Worm (Caenorhabditis elegans) whole organism, young adult: ENCODE measurements around the gene rev-3.

Source experiments
- C17E4.6 ChIP-seq: fragments of 200-800 bp; sonication (Bioruptor generic); IDR thresholded peaks from 2 replicates; pipeline ENCODE4 v1.3.6; 2022; ENCODE audit warnings: missing genetic modification reagents, missing genetic modification characterization, missing compliant biosample characterization
- F22D6.2 ChIP-seq: sonication (generic microtip); optimal IDR thresholded peaks from 2 replicates; lab custom pipeline; 2016; ENCODE audit warnings: mild to moderate bottlenecking, missing genetic modification characterization, missing compliant biosample characterization
- F49E8.2 ChIP-seq: sonication (generic microtip); optimal IDR thresholded peaks from 3 replicates; lab custom pipeline; 2017; ENCODE audit warnings: missing genetic modification characterization, mild to moderate bottlenecking, missing compliant biosample characterization, antibody characterized with exemption, moderate library complexity; ENCODE audit not compliant: insufficient read depth
- F57C9.4 ChIP-seq: sonication (generic microtip); optimal IDR thresholded peaks from 2 replicates; lab custom pipeline; 2017; ENCODE audit warnings: mild to moderate bottlenecking, missing genetic modification characterization, missing compliant biosample characterization
- K12H6.12 ChIP-seq: fragments of 200-800 bp; sonication (Bioruptor generic); optimal IDR thresholded peaks from 2 replicates; lab custom pipeline; 2018; ENCODE audit warnings: mild to moderate bottlenecking, missing genetic modification characterization, missing compliant biosample characterization
- akir-1 ChIP-seq: fragments of 200-800 bp; sonication (Bioruptor generic); optimal IDR thresholded peaks from 2 replicates; lab custom pipeline; 2018; ENCODE audit warnings: mild to moderate bottlenecking, missing genetic modification characterization, moderate library complexity, missing compliant biosample characterization
- ama-1 ChIP-seq, 3 experiments: fragments of 150-350 bp in 1 of 3; sonication (generic microtip) in 2 of 3; optimal IDR thresholded peaks; 2 replicates each; lab custom pipeline; 2014 to 2018; ENCODE audit warnings: missing biosample characterization in 2 of 3, missing genetic modification characterization in 2 of 3, missing genetic modification reagents in 2 of 3
- aptf-2 ChIP-seq: fragments of 200-800 bp; sonication (Bioruptor generic); conservative IDR thresholded peaks from 2 replicates; pipeline ENCODE4 v1.3.6; 2022; ENCODE audit warnings: missing genetic modification reagents, missing genetic modification characterization, missing compliant biosample characterization
- attf-6 ChIP-seq: fragments of 200-800 bp; sonication (Bioruptor generic); IDR thresholded peaks from 2 replicates; pipeline ENCODE4 v1.3.6; 2022; ENCODE audit warnings: missing genetic modification reagents, missing genetic modification characterization, missing compliant biosample characterization
- bed-2 ChIP-seq: fragments of 200-800 bp; sonication (Bioruptor generic); IDR thresholded peaks from 2 replicates; pipeline ENCODE4 v1.3.6; 2022; ENCODE audit warnings: missing genetic modification reagents, missing genetic modification characterization, missing compliant biosample characterization
- cebp-2 ChIP-seq: fragments of 200-800 bp; sonication (Bioruptor generic); IDR thresholded peaks from 2 replicates; pipeline ENCODE4 v1.3.6; 2022; ENCODE audit warnings: missing genetic modification characterization, missing compliant biosample characterization
- ceh-100 ChIP-seq: fragments of 200-800 bp; sonication (Bioruptor generic); IDR thresholded peaks from 2 replicates; pipeline ENCODE4 v1.3.6; 2022; ENCODE audit warnings: missing genetic modification reagents, missing genetic modification characterization, missing compliant biosample characterization
- ceh-27 ChIP-seq: fragments of 200-800 bp; sonication (Bioruptor generic); optimal IDR thresholded peaks from 2 replicates; lab custom pipeline; 2018; ENCODE audit warnings: mild to moderate bottlenecking, missing genetic modification characterization, moderate library complexity, missing compliant biosample characterization
- ceh-40 ChIP-seq: fragments of 200-800 bp; sonication (Bioruptor generic); IDR thresholded peaks from 2 replicates; pipeline ENCODE4 v1.3.6; 2022; ENCODE audit warnings: missing genetic modification characterization, missing compliant biosample characterization
- chd-7 ChIP-seq: sonication (generic microtip); optimal IDR thresholded peaks from 2 replicates; lab custom pipeline; 2016; ENCODE audit warnings: mild to moderate bottlenecking, missing genetic modification characterization, moderate library complexity, missing compliant biosample characterization
- die-1 ChIP-seq: sonication (generic microtip); optimal IDR thresholded peaks from 2 replicates; lab custom pipeline; 2016; ENCODE audit warnings: missing genotype, mild to moderate bottlenecking, missing genetic modification characterization, missing compliant biosample characterization
- ekl-4 ChIP-seq: fragments of 200-800 bp; sonication (Bioruptor generic); IDR thresholded peaks from 2 replicates; pipeline ENCODE4 v1.3.6; 2022; ENCODE audit warnings: missing genetic modification reagents, missing genetic modification characterization, missing compliant biosample characterization
- hmg-1.2 ChIP-seq: fragments of 200-800 bp; sonication (Bioruptor generic); IDR thresholded peaks from 2 replicates; pipeline ENCODE4 v1.3.6; 2022; ENCODE audit warnings: missing genetic modification reagents, missing genetic modification characterization, missing compliant biosample characterization
- hrde-1 ChIP-seq: sonication (generic microtip); optimal IDR thresholded peaks from 2 replicates; lab custom pipeline; 2016; ENCODE audit warnings: missing genetic modification characterization, mild to moderate bottlenecking, missing compliant biosample characterization, moderate library complexity, missing genotype, missing genetic modification reagents, borderline replicate concordance
- lin-26 ChIP-seq: fragments of 200-800 bp; sonication (Bioruptor generic); IDR thresholded peaks from 2 replicates; pipeline ENCODE4 v1.3.6; 2022; ENCODE audit warnings: missing genetic modification reagents, missing genetic modification characterization, missing compliant biosample characterization
- lin-40 ChIP-seq: sonication (generic microtip); optimal IDR thresholded peaks from 2 replicates; lab custom pipeline; 2016; ENCODE audit warnings: missing genetic modification characterization, mild to moderate bottlenecking, missing compliant biosample characterization, missing genotype, missing genetic modification reagents
- mcd-1 ChIP-seq: fragments of 200-800 bp; sonication (Bioruptor generic); IDR thresholded peaks from 2 replicates; pipeline ENCODE4 v1.3.6; 2022; ENCODE audit warnings: missing genetic modification reagents, missing genetic modification characterization, missing compliant biosample characterization
- nfyb-1 ChIP-seq: fragments of 200-800 bp; sonication (Bioruptor generic); IDR thresholded peaks from 2 replicates; pipeline ENCODE4 v1.3.6; 2022; ENCODE audit warnings: missing genetic modification reagents, missing genetic modification characterization, missing compliant biosample characterization
- nhr-120 ChIP-seq: fragments of 200-800 bp; sonication (Bioruptor generic); IDR thresholded peaks from 2 replicates; pipeline ENCODE4 v1.3.6; 2022; ENCODE audit warnings: missing genetic modification characterization, missing compliant biosample characterization
- nhr-90 ChIP-seq: sonication (generic microtip); optimal IDR thresholded peaks from 2 replicates; lab custom pipeline; 2016; ENCODE audit warnings: missing genotype, mild to moderate bottlenecking, missing genetic modification characterization, missing compliant biosample characterization
- snpc-1.3 ChIP-seq: sonication (generic microtip); optimal IDR thresholded peaks from 2 replicates; lab custom pipeline; 2017; ENCODE audit warnings: missing genetic modification characterization, mild to moderate bottlenecking, missing compliant biosample characterization, antibody characterized with exemption, moderate library complexity, missing genotype, missing genetic modification reagents; ENCODE audit not compliant: insufficient read depth
- snpc-4 ChIP-seq, 5 experiments: fragments of 150-350 bp in 1 of 5; sonication (generic microtip) in 4 of 5; optimal IDR thresholded peaks; 2 replicates each; lab custom pipeline; 2014 to 2018; ENCODE audit warnings: missing genetic modification characterization in 5 of 5, missing biosample characterization in 3 of 5, antibody characterized with exemption in 2 of 5, mild to moderate bottlenecking in 2 of 5, missing compliant biosample characterization in 2 of 5, missing genotype in 2 of 5, moderate library complexity in 2 of 5, missing genetic modification reagents in 1 of 5
- tbx-9 ChIP-seq: sonication (generic microtip); optimal IDR thresholded peaks from 2 replicates; lab custom pipeline; 2016; ENCODE audit warnings: borderline replicate concordance, missing genetic modification characterization, inconsistent platforms, missing compliant biosample characterization
- zfh-2 ChIP-seq: fragments of 200-800 bp; sonication (Bioruptor generic); conservative IDR thresholded peaks from 2 replicates; pipeline ENCODE4 v1.3.6; 2022; ENCODE audit warnings: missing genetic modification reagents, missing genetic modification characterization, missing compliant biosample characterization
- zim-3 ChIP-seq: sonication (generic microtip); optimal IDR thresholded peaks from 2 replicates; lab custom pipeline; 2017; ENCODE audit warnings: mild to moderate bottlenecking, missing genetic modification characterization, moderate library complexity, missing compliant biosample characterization

The rev-3 gene

DNA sequence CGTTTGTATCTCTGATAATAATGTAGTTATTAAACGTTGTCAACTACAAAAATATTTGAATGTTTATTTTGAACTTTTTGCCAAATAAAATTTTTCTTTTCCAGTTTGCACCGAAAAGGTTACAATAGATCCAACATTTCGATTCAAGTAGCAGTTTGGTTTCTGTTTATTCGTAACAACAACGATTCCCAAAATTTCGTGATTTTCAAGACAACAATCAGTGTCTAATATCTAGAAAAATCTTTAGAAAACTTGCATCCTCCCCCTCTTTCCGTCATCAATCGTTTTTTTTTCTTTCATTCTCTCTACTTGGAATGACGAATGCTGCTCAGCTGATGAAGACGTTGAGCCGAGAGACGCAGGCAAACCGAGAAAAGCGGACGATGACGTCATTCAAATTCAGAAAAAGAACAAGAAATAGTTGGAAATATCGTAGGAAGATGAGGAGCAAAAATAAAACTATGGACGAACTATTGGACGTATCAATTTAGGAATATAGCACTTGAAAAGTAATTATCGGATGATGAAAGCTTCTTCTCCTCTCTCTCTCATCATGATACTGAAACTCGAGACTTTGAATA lies 31.8 kb downstream of the rev-3 start (continued):
- TF ChIP-seq lin-40, result peak; percentile 31
- TF ChIP-seq, all 124 proteins: peak for 13

DNA sequence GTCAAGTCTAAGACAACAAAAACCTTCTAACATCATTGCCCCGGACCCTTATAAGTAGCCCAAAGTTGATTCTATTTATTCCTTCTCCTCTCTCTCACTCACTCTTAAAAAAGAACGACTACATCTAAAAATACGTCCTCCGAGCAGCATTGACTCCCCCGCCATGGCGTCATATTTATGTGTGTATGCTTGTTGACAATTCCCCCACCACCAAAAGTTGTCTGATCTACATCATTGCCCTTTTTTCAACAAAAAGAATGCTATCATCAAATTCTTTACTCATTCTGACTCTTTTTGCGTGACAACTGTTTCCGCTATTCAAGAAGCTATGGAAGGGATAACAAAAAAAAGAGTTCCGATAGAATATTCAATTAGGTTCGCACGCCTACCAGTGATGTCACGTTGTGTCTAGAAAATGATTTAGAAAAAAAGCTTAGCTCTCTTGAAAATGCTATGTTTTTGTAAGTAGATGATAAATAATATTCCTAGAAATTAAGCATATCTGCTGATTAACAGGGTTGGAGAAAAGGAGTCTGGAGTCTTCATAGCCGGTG lies 32.9 kb downstream of the rev-3 start:
- TF ChIP-seq zfh-2 (GFP tag; lab: Robert Waterston, UW) (no peak), snpc-1.3 (tag; lab: Kevin White, UChicago) (no peak), nhr-120 (GFP tag; lab: Robert Waterston, UW) (no peak), ceh-40 (no peak), attf-6 (no peak), akir-1 (GFP tag; lab: Kevin White, UChicago) (no peak), snpc-4 (GFP tag; optimal IDR thresholded peaks at IDR 0.05; lab: Kevin White, UChicago) (no peak), snpc-4 (tag; optimal IDR thresholded peaks at IDR 0.05; lab: Kevin White, UChicago) (no peak), mcd-1 (no peak), bed-2 (GFP tag; lab: Robert Waterston, UW) (no peak), ama-1 (optimal IDR thresholded peaks at IDR 0.05; lab: Kevin White, UChicago) (no peak), ama-1 (GFP tag; optimal IDR thresholded peaks at IDR 0.05; lab: Kevin White, UChicago) (no peak), K12H6.12 (no peak), nhr-90 (tag; lab: Kevin White, UChicago) (no peak), chd-7 (tag; lab: Kevin White, UChicago) (no peak), die-1 (tag; lab: Kevin White, UChicago) (no peak), zim-3 (tag; lab: Kevin White, UChicago) (no peak), ceh-100 (no peak)

DNA sequence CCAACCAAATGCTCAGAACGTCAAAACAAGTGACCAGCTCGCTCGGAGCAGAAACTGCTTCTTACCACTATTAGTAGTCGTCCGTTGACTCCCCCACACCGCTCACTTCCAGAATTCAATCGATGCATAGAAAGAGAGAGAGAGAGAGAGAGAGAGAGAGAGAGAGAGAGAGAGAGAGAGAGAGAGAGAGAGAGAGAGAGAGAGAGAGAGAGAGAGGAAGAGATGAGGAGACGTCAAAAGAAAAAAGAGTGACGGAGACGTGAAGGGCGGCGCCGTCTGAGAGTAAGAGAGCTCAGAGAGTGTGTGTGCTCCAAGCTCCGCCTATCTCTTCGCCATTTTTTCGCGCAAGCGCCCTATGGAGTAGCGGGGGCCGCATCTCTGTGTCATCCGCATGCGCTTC lies 35.2 kb downstream of the rev-3 start, which contains the start of gene ida-1:
ida-1 (plus strand) TSS at position 336 of the 400 bp plus-strand sequence.
- TF ChIP-seq cebp-2 (no peak), ceh-27 (GFP tag; lab: Kevin White, UChicago) (peak; percentile 28), hmg-1.2 (GFP tag; lab: Robert Waterston, UW) (peak; percentile 65), mcd-1 (peak; percentile 63), K12H6.12 (peak; percentile 60)

DNA sequence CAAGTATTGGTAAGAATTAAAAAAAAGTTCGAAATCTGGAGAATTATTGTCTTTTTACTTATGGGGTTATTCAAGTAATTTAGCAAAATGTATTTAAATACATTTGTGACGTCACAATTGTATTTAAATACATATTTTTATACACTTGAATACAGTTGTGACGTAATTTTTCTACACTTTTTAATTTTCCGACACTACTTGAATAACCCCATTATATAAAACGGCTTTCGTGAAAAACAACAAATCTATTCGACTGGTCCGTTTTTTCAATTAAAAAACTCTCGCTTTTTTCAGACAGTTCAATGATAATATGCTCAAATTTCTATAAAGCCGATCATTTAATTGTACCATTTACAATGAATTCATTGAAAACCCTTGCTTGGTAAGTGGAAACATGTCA lies 39.9 kb downstream of the rev-3 start:
- TF ChIP-seq ekl-4 (GFP tag; lab: Robert Waterston, UW), result no peak
- no peak for TF ChIP-seq F49E8.2 (tag; lab: Kevin White, UChicago)
- no peak for TF ChIP-seq tbx-9 (tag; lab: Kevin White, UChicago)
- TF ChIP-seq ceh-40, result no peak
- TF ChIP-seq C17E4.6 (GFP tag; lab: Robert Waterston, UW), result no peak
- no peak for TF ChIP-seq lin-26 (GFP tag; lab: Robert Waterston, UW)
- no peak for TF ChIP-seq hrde-1 (tag; lab: Kevin White, UChicago)
- TF ChIP-seq nhr-90 (tag; lab: Kevin White, UChicago), result no peak
- TF ChIP-seq nfyb-1 (GFP tag; lab: Robert Waterston, UW), result no peak
- TF ChIP-seq F22D6.2 (tag; lab: Kevin White, UChicago), result no peak
- no peak for TF ChIP-seq aptf-2 (GFP tag; lab: Robert Waterston, UW)
- TF ChIP-seq F57C9.4 (tag; lab: Kevin White, UChicago), result no peak
